Worm (Caenorhabditis elegans) whole organism, L2 larva: ENCODE data around the gene col-164.

Source experiments
- R02D3.7 ChIP-seq: fragments of 150-350 bp; optimal IDR thresholded peaks from 2 replicates; lab custom pipeline; 2014; ENCODE audit warnings: missing biosample characterization, missing genetic modification characterization
- aly-2 ChIP-seq: fragments of 150-350 bp; optimal IDR thresholded peaks from 2 replicates; lab custom pipeline; 2014; ENCODE audit warnings: missing biosample characterization, missing genetic modification characterization
- blmp-1 ChIP-seq: sonication (generic microtip); optimal IDR thresholded peaks from 2 replicates; lab custom pipeline; 2017; ENCODE audit warnings: missing genetic modification characterization, mild to moderate bottlenecking, missing compliant biosample characterization, antibody characterized with exemption, moderate library complexity; ENCODE audit not compliant: insufficient read depth
- ceh-82 ChIP-seq: fragments of 150-350 bp; optimal IDR thresholded peaks from 2 replicates; lab custom pipeline; 2014; ENCODE audit warnings: missing biosample characterization, missing genetic modification characterization
- elt-3 ChIP-seq: sonication (generic microtip); optimal IDR thresholded peaks from 2 replicates; lab custom pipeline; 2017; ENCODE audit warnings: missing biosample characterization, missing genetic modification characterization
- nhr-11 ChIP-seq: fragments of 150-350 bp; optimal IDR thresholded peaks from 2 replicates; lab custom pipeline; 2014; ENCODE audit warnings: missing biosample characterization, missing genetic modification characterization
- nhr-12 ChIP-seq: fragments of 150-350 bp; optimal IDR thresholded peaks from 2 replicates; lab custom pipeline; 2014; ENCODE audit warnings: missing biosample characterization, missing genetic modification characterization
- nhr-77 ChIP-seq: fragments of 150-350 bp; optimal IDR thresholded peaks from 2 replicates; lab custom pipeline; 2014; ENCODE audit warnings: missing biosample characterization, missing genetic modification characterization
- snpc-4 ChIP-seq: fragments of 150-350 bp; optimal IDR thresholded peaks from 2 replicates; lab custom pipeline; 2014; ENCODE audit warnings: missing biosample characterization, missing genetic modification characterization
- unc-62 ChIP-seq: fragments of 150-350 bp; optimal IDR thresholded peaks from 2 replicates; lab custom pipeline; 2014; ENCODE audit warnings: missing biosample characterization, missing genetic modification reagents, missing genetic modification characterization
- zag-1 ChIP-seq: fragments of 150-350 bp; optimal IDR thresholded peaks from 2 replicates; lab custom pipeline; 2014; ENCODE audit warnings: missing biosample characterization, missing genetic modification characterization

DNA sequence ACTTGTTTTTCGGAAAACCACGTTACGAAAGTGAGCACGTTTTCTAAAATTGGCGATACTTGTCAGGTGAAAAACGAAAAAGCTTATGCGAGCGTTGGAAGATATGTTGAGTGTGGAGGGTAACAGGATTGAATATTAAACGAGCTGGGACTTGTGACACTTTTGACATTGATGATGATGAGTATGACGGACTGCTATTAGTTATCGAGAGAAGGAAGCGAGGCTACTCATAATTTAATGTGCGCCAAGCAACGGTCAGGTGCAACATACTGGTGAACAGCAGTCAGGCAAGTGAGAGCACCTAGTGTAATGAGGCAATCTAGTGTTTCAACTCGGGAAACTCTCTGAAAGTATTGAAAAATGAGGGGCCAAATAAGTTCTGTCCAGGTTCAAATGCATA is 43.1 kb upstream of the col-164 start:
- TF ChIP-seq elt-3 (tag; lab: Kevin White, UChicago) (no peak), zag-1 (tag; lab: Kevin White, UChicago) (no peak), aly-2 (tag; lab: Kevin White, UChicago) (no peak), snpc-4 (tag; lab: Kevin White, UChicago) (no peak), nhr-12 (tag; lab: Kevin White, UChicago) (no peak), nhr-11 (no peak), ceh-82 (tag; lab: Kevin White, UChicago) (no peak), R02D3.7 (no peak), blmp-1 (tag; lab: Kevin White, UChicago) (no peak), unc-62 (GFP tag; lab: Kevin White, UChicago) (no peak), nhr-77 (tag; lab: Kevin White, UChicago) (no peak)
